Fruit fly (Drosophila melanogaster) whole organism, prepupa: ENCODE data around the gene CG12519.

ENCODE experiments used
- CG16779 ChIP-seq: fragments of 200-800 bp; sonication (Bioruptor generic); optimal IDR thresholded peaks from 3 replicates; lab custom pipeline; 2017; ENCODE audit warnings: missing biosample characterization, mild to moderate bottlenecking, missing genetic modification characterization
- CG31627 ChIP-seq: fragments of 200-800 bp; sonication (Bioruptor generic); optimal IDR thresholded peaks from 3 replicates; lab custom pipeline; 2016; ENCODE audit warnings: missing biosample characterization, missing genetic modification characterization
- CG3919 ChIP-seq: fragments of 200-800 bp; sonication (Bioruptor generic); optimal IDR thresholded peaks from 3 replicates; lab custom pipeline; 2016; ENCODE audit warnings: missing biosample characterization, missing genetic modification characterization
- Eip75B ChIP-seq: fragments of 200-800 bp; sonication (Bioruptor generic); optimal IDR thresholded peaks from 3 replicates; lab custom pipeline; 2016; ENCODE audit warnings: missing biosample characterization, missing genetic modification characterization
- Hr39 ChIP-seq: fragments of 200-800 bp; sonication (Bioruptor generic); optimal IDR thresholded peaks from 2 replicates; lab custom pipeline; 2016; ENCODE audit warnings: missing biosample characterization, missing genetic modification characterization
- Sox15 ChIP-seq: fragments of 200-800 bp; sonication (Bioruptor generic); optimal IDR thresholded peaks from 3 replicates; lab custom pipeline; 2016; ENCODE audit warnings: missing biosample characterization, missing genetic modification characterization
- achi ChIP-seq: fragments of 200-800 bp; sonication (Bioruptor generic); optimal IDR thresholded peaks from 3 replicates; lab custom pipeline; 2016; ENCODE audit warnings: missing biosample characterization, missing genetic modification characterization
- fd59A ChIP-seq: fragments of 200-800 bp; sonication (Bioruptor generic); optimal IDR thresholded peaks from 2 replicates; lab custom pipeline; 2017; ENCODE audit warnings: missing biosample characterization, mild to moderate bottlenecking, missing genetic modification characterization, missing genetic modification reagents
- pdm3 ChIP-seq: fragments of 200-800 bp; sonication (Bioruptor generic); optimal IDR thresholded peaks from 3 replicates; lab custom pipeline; 2016; ENCODE audit warnings: missing biosample characterization, missing genetic modification characterization

- TF ChIP-seq CG3919 (GFP tag; lab: Kevin White, UChicago) (no peak), Sox15 (GFP tag; lab: Kevin White, UChicago) (no peak), CG16779 (tag; lab: Kevin White, UChicago) (no peak), fd59A (GFP tag; lab: Kevin White, UChicago) (no peak), Eip75B (GFP tag; lab: Kevin White, UChicago) (no peak), CG31627 (GFP tag; lab: Kevin White, UChicago) (no peak), pdm3 (GFP tag; lab: Kevin White, UChicago) (no peak), achi (GFP tag; lab: Kevin White, UChicago) (no peak), Hr39 (no peak)
Observed at dm6 chr3L:19481209-19481608, 8.9 kb downstream of the CG12519 start.
